Worm (Caenorhabditis elegans): ENCODE results near the gene emb-1.

ce11 chrIII:5199577-5199976 is 26.3 kb downstream of the emb-1 start, which contains the start of gene emb-8:
- no peak for TF ChIP-seq nhr-76 (tag; optimal IDR thresholded peaks at IDR 0.05)
- TF ChIP-seq lsy-2 (tag; optimal IDR thresholded peaks at IDR 0.05), result no peak
- no peak for TF ChIP-seq nhr-28 (tag; optimal IDR thresholded peaks at IDR 0.05)
- no peak for TF ChIP-seq D1046.2 (GFP tag; IDR thresholded peaks at IDR 0.05)
- no peak for TF ChIP-seq mxl-3 (GFP tag; optimal IDR thresholded peaks at IDR 0.05)
- no peak for TF ChIP-seq nhr-11 (tag; optimal IDR thresholded peaks at IDR 0.05)
- no peak for TF ChIP-seq ama-1 (optimal IDR thresholded peaks at IDR 0.05)
- no peak for TF ChIP-seq arid-1 (GFP tag; conservative IDR thresholded peaks at IDR 0.05)
- TF ChIP-seq ztf-11 (tag; optimal IDR thresholded peaks at IDR 0.05), result no peak
- no peak for TF ChIP-seq skn-1 (tag; optimal IDR thresholded peaks at IDR 0.05)
- no peak for TF ChIP-seq pqm-1 (tag; optimal IDR thresholded peaks at IDR 0.05)
- no peak for TF ChIP-seq hlh-30 (tag; optimal IDR thresholded peaks at IDR 0.05; ENCODE audit: insufficient read depth)
- no peak for TF ChIP-seq ces-1 (GFP tag; optimal IDR thresholded peaks at IDR 0.05)

All from whole organism, L4 larva.